Fruit fly (Drosophila melanogaster) whole organism, embryonic: Measurements from ENCODE around the gene CG13384.

Experiments used
- CG11093 ChIP-seq: fragments of 200-800 bp; sonication (Bioruptor generic); IDR thresholded peaks from 3 replicates; pipeline ENCODE4 v1.3.6; 2022; ENCODE audit warnings: missing biosample characterization, missing genetic modification characterization
- CG11696 ChIP-seq: fragments of 200-800 bp; sonication (Bioruptor generic); IDR thresholded peaks from 2 replicates; pipeline ENCODE4 v1.3.6; 2022; ENCODE audit warnings: missing biosample characterization, missing genetic modification characterization
- CG11723 ChIP-seq: fragments of 200-800 bp; sonication (Bioruptor generic); optimal IDR thresholded peaks from 2 replicates; lab custom pipeline; 2017; ENCODE audit warnings: missing biosample characterization, mild to moderate bottlenecking, missing genetic modification characterization
- CG12155 ChIP-seq: fragments of 200-800 bp; sonication (Bioruptor generic); optimal IDR thresholded peaks from 3 replicates; lab custom pipeline; 2016; ENCODE audit warnings: missing biosample characterization, missing genetic modification characterization
- CG12391 ChIP-seq: fragments of 200-800 bp; sonication (Bioruptor generic); optimal IDR thresholded peaks from 3 replicates; lab custom pipeline; 2018; ENCODE audit warnings: missing biosample characterization, mild to moderate bottlenecking, missing genetic modification characterization, moderate library complexity
- CG12942 ChIP-seq: fragments of 200-800 bp; sonication (Bioruptor generic); optimal IDR thresholded peaks from 3 replicates; lab custom pipeline; 2016; ENCODE audit warnings: missing biosample characterization, missing genetic modification characterization
- CG14860 ChIP-seq: fragments of 200-800 bp; sonication (Bioruptor generic); IDR thresholded peaks from 3 replicates; pipeline ENCODE4 v1.3.6; 2022; ENCODE audit warnings: missing biosample characterization, missing genetic modification characterization; ENCODE audit not compliant: partially characterized antibody
- CG1647 ChIP-seq: fragments of 200-800 bp; sonication (Bioruptor generic); optimal IDR thresholded peaks from 3 replicates; lab custom pipeline; 2016; ENCODE audit warnings: missing biosample characterization, missing genetic modification characterization
- CG17186 ChIP-seq: fragments of 200-800 bp; sonication (Bioruptor generic); optimal IDR thresholded peaks from 3 replicates; lab custom pipeline; 2017; ENCODE audit warnings: missing biosample characterization, missing genetic modification reagents, missing genetic modification characterization
- CG17361 ChIP-seq: fragments of 200-800 bp; sonication (Bioruptor generic); IDR thresholded peaks from 3 replicates; pipeline ENCODE4 v1.3.6; 2022; ENCODE audit warnings: missing biosample characterization, missing genetic modification characterization
- CG17568 ChIP-seq: fragments of 200-800 bp; sonication (Bioruptor generic); optimal IDR thresholded peaks from 2 replicates; lab custom pipeline; 2018; ENCODE audit warnings: missing biosample characterization, mild to moderate bottlenecking, missing genetic modification characterization, moderate library complexity
- CG17912 ChIP-seq: fragments of 200-800 bp; sonication (Bioruptor generic); optimal IDR thresholded peaks from 2 replicates; lab custom pipeline; 2018; ENCODE audit warnings: missing biosample characterization, mild to moderate bottlenecking, missing genetic modification characterization
- CG2712 ChIP-seq: fragments of 200-800 bp; optimal IDR thresholded peaks from 3 replicates; lab custom pipeline; 2019; ENCODE audit warnings: missing biosample characterization, mild to moderate bottlenecking, missing genetic modification characterization, moderate library complexity
- CG31224 ChIP-seq: fragments of 200-800 bp; sonication (Bioruptor generic); IDR thresholded peaks from 2 replicates; pipeline ENCODE4 v1.3.6; 2022; ENCODE audit warnings: missing biosample characterization, missing genetic modification characterization
- CG31441 ChIP-seq: fragments of 200-800 bp; sonication (Bioruptor generic); IDR thresholded peaks from 2 replicates; pipeline ENCODE4 v1.3.6; 2022; ENCODE audit warnings: missing biosample characterization, missing genetic modification characterization
- CG33557 ChIP-seq: fragments of 200-800 bp; sonication (Bioruptor generic); optimal IDR thresholded peaks from 2 replicates; lab custom pipeline; 2019; ENCODE audit warnings: missing biosample characterization, mild to moderate bottlenecking, missing genetic modification characterization, moderate library complexity
- CG4282 ChIP-seq: fragments of 200-800 bp; sonication (Bioruptor generic); optimal IDR thresholded peaks from 2 replicates; lab custom pipeline; 2016; ENCODE audit warnings: missing biosample characterization, missing genetic modification characterization
- CG7745 ChIP-seq: fragments of 200-800 bp; sonication (Bioruptor generic); optimal IDR thresholded peaks from 2 replicates; lab custom pipeline; 2018; ENCODE audit warnings: missing biosample characterization, mild to moderate bottlenecking, missing genetic modification characterization, moderate library complexity
- CG7963 ChIP-seq: fragments of 200-800 bp; sonication (Bioruptor generic); IDR thresholded peaks from 3 replicates; pipeline ENCODE4 v1.3.6; 2022; ENCODE audit warnings: missing biosample characterization, missing genetic modification characterization; ENCODE audit not compliant: partially characterized antibody
- CG8359 ChIP-seq: fragments of 200-800 bp; sonication (Bioruptor generic); optimal IDR thresholded peaks from 2 replicates; lab custom pipeline; 2017; ENCODE audit warnings: missing biosample characterization, mild to moderate bottlenecking, missing genetic modification characterization, borderline replicate concordance
- Dll ChIP-seq: fragments of 200-800 bp; sonication (Bioruptor generic); IDR thresholded peaks from 4 replicates; pipeline ENCODE4 v1.3.6; 2022; ENCODE audit warnings: missing biosample characterization, missing genetic modification characterization; ENCODE audit not compliant: partially characterized antibody
- Elba2 ChIP-seq: fragments of 200-800 bp; sonication (Bioruptor generic); optimal IDR thresholded peaks from 3 replicates; lab custom pipeline; 2016; ENCODE audit warnings: missing biosample characterization, missing genetic modification characterization
- Fer3 ChIP-seq: fragments of 200-800 bp; sonication (Bioruptor generic); optimal IDR thresholded peaks from 2 replicates; lab custom pipeline; 2018; ENCODE audit warnings: missing biosample characterization, mild to moderate bottlenecking, missing genetic modification characterization, moderate library complexity
- HLH3B ChIP-seq: fragments of 200-800 bp; sonication (Bioruptor generic); IDR thresholded peaks from 2 replicates; pipeline ENCODE4 v1.3.6; 2022; ENCODE audit warnings: missing biosample characterization, missing genetic modification characterization
- Hr39 ChIP-seq: fragments of >200 bp; optimal IDR thresholded peaks from 2 replicates; lab custom pipeline; 2017
- Mad ChIP-seq: fragments of 200-800 bp; sonication (Bioruptor generic); optimal IDR thresholded peaks from 2 replicates; lab custom pipeline; 2016; ENCODE audit warnings: missing biosample characterization, missing genetic modification characterization
- Opbp ChIP-seq: fragments of 200-800 bp; sonication (Bioruptor generic); IDR thresholded peaks from 3 replicates; pipeline ENCODE4 v1.3.6; 2022; ENCODE audit warnings: missing biosample characterization, missing genetic modification characterization; ENCODE audit not compliant: partially characterized antibody
- Ptx1 ChIP-seq: fragments of 200-800 bp; sonication (Bioruptor generic); IDR thresholded peaks from 2 replicates; pipeline ENCODE4 v1.3.6; 2022; ENCODE audit warnings: missing biosample characterization, missing genetic modification characterization
- Rfx ChIP-seq: fragments of 200-800 bp; sonication (Bioruptor generic); IDR thresholded peaks from 2 replicates; pipeline ENCODE4 v1.3.6; 2022; ENCODE audit warnings: missing biosample characterization, missing genetic modification characterization
- Ssrp ChIP-seq: fragments of 200-800 bp; sonication (Bioruptor generic); optimal IDR thresholded peaks from 2 replicates; lab custom pipeline; 2018; ENCODE audit warnings: missing biosample characterization, mild to moderate bottlenecking, missing genetic modification characterization, moderate library complexity
- Trl ChIP-seq, 3 experiments: fragments of >200 bp in 2 of 3; fragments of 200-800 bp in 1 of 3; sonication (Bioruptor generic) in 1 of 3; optimal IDR thresholded peaks; 2 replicates in 1 of 3; 3 replicates in 2 of 3; lab custom pipeline; 2016 to 2017; ENCODE audit warnings: missing biosample characterization in 1 of 3, missing genetic modification characterization in 1 of 3
- ap ChIP-seq: fragments of 200-800 bp; sonication (Bioruptor generic); IDR thresholded peaks from 2 replicates; pipeline ENCODE4 v1.3.6; 2022; ENCODE audit warnings: missing biosample characterization, missing genetic modification characterization
- ash1 ChIP-seq: fragments of 200-800 bp; sonication (Bioruptor generic); optimal IDR thresholded peaks from 2 replicates; lab custom pipeline; 2018; ENCODE audit warnings: missing biosample characterization, mild to moderate bottlenecking, missing genetic modification characterization
- ci ChIP-seq: fragments of 200-800 bp; sonication (Bioruptor generic); IDR thresholded peaks from 3 replicates; pipeline ENCODE4 v1.3.6; 2022; ENCODE audit warnings: missing biosample characterization, missing genetic modification characterization
- crol ChIP-seq: fragments of 200-800 bp; sonication (Bioruptor generic); IDR thresholded peaks from 2 replicates; pipeline ENCODE4 v1.3.6; 2022; ENCODE audit warnings: missing biosample characterization, missing genetic modification characterization
- dan ChIP-seq: fragments of 200-800 bp; sonication (Bioruptor generic); IDR thresholded peaks from 2 replicates; pipeline ENCODE4 v1.3.6; 2022; ENCODE audit warnings: missing biosample characterization, missing genetic modification characterization
- emc ChIP-seq: fragments of 200-800 bp; sonication (Bioruptor generic); optimal IDR thresholded peaks from 2 replicates; lab custom pipeline; 2016; ENCODE audit warnings: missing biosample characterization, missing genetic modification characterization
- ems ChIP-seq: fragments of 200-800 bp; sonication (Bioruptor generic); optimal IDR thresholded peaks from 3 replicates; lab custom pipeline; 2016; ENCODE audit warnings: missing biosample characterization, missing genetic modification characterization
- esg ChIP-seq: fragments of 200-800 bp; sonication (Bioruptor generic); conservative IDR thresholded peaks from 2 replicates; pipeline ENCODE4 v1.3.6; 2022; ENCODE audit warnings: missing biosample characterization, missing genetic modification characterization
- hbn ChIP-seq: fragments of 200-800 bp; sonication (Bioruptor generic); IDR thresholded peaks from 2 replicates; pipeline ENCODE4 v1.3.6; 2022; ENCODE audit warnings: missing biosample characterization, missing genetic modification characterization; ENCODE audit not compliant: partially characterized antibody
- jumu ChIP-seq: fragments of 200-800 bp; sonication (Bioruptor generic); optimal IDR thresholded peaks from 3 replicates; lab custom pipeline; 2016; ENCODE audit warnings: missing biosample characterization, missing genetic modification characterization
- knrl ChIP-seq: fragments of 200-800 bp; sonication (Bioruptor generic); IDR thresholded peaks from 3 replicates; pipeline ENCODE4 v1.3.6; 2022; ENCODE audit warnings: missing biosample characterization, missing genetic modification characterization; ENCODE audit not compliant: partially characterized antibody
- odd ChIP-seq: fragments of 200-800 bp; sonication (Bioruptor generic); optimal IDR thresholded peaks from 2 replicates; lab custom pipeline; 2017; ENCODE audit warnings: missing biosample characterization, mild to moderate bottlenecking, missing genetic modification characterization
- row ChIP-seq: fragments of 200-800 bp; sonication (Bioruptor generic); IDR thresholded peaks from 3 replicates; pipeline ENCODE4 v1.3.6; 2022; ENCODE audit warnings: missing biosample characterization, missing genetic modification characterization
- schlank ChIP-seq: fragments of 200-800 bp; sonication (Bioruptor generic); optimal IDR thresholded peaks from 2 replicates; lab custom pipeline; 2018; ENCODE audit warnings: missing biosample characterization, mild to moderate bottlenecking, missing genetic modification characterization
- usp ChIP-seq: fragments of >200 bp; optimal IDR thresholded peaks from 2 replicates; lab custom pipeline; 2017; ENCODE audit warnings: missing biosample characterization, missing genetic modification characterization
- z ChIP-seq: fragments of 200-800 bp; sonication (Bioruptor generic); IDR thresholded peaks from 3 replicates; pipeline ENCODE4 v1.3.6; 2022; ENCODE audit warnings: missing biosample characterization, missing genetic modification characterization

The CG13384 gene

DNA sequence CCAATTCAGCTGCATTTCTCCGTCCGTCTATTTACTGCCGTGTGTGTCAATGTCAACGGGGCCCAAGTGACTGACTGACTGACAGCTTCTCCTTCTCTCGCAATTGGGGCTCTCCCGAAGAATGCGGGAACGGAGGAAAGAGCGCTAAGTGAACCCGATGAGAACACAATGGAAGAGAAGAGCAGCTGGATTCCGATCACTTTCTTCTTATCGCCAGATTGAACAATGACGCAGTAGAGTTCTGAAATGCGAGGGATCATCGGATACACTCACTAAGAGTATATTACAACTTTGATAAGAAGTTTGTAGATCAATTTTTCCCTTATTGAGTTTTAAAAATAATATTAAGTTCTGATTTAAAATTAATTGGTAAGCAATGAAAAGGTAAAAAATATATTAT lies 27.3 kb downstream of the CG13384 start, which contains the start of gene Naglu (continued):
- 0 out of 2 replicates have a peak, but pooled peaks have one; percentile 6 for TF ChIP-seq Rfx (GFP tag; lab: Robert Waterston, UW)
- TF ChIP-seq row: 0 out of 3 replicates have a peak, but pooled peaks have one; percentile 10
- TF ChIP-seq crol: 0 out of 2 replicates have a peak, but pooled peaks have one; percentile 9
- peak in 1 of 2 experiments; percentile 52 for TF ChIP-seq Trl (optimal IDR thresholded peaks at IDR 0.05; lab: Kevin White, UChicago)
- no peak for TF ChIP-seq Trl (GFP tag; optimal IDR thresholded peaks at IDR 0.05; lab: Kevin White, UChicago)
- 0 out of 2 replicates have a peak, but pooled peaks have one; percentile 14 for TF ChIP-seq HLH3B
- TF ChIP-seq Hr39 (lab: Kevin White, UChicago): no peak
- no peak for TF ChIP-seq CG12155 (GFP tag; lab: Kevin White, UChicago)
- no peak for TF ChIP-seq dan (GFP tag; lab: Robert Waterston, UW)

- peak; percentile 76 for TF ChIP-seq CG17361 (GFP tag; lab: Robert Waterston, UW)
- no peak for TF ChIP-seq CG31441 (GFP tag; lab: Robert Waterston, UW)
- no peak for TF ChIP-seq emc (GFP tag; lab: Kevin White, UChicago)
- no peak for TF ChIP-seq odd (GFP tag; lab: Kevin White, UChicago)
- peak; percentile 24 for TF ChIP-seq CG17912 (GFP tag; lab: Kevin White, UChicago)
- TF ChIP-seq CG8359 (GFP tag; lab: Kevin White, UChicago): no peak
- TF ChIP-seq CG12391: peak; percentile 65
- TF ChIP-seq CG14860 (GFP tag; lab: Robert Waterston, UW): no peak
- no peak for TF ChIP-seq CG17568 (GFP tag; lab: Kevin White, UChicago)
- TF ChIP-seq CG11723 (GFP tag; lab: Kevin White, UChicago): no peak
- peak; percentile 43; the same call in 1 of the 3 replicates for TF ChIP-seq Opbp (GFP tag; lab: Robert Waterston, UW)
- no peak for TF ChIP-seq CG7745
- TF ChIP-seq Dll (GFP tag; lab: Robert Waterston, UW): no peak
- no peak for TF ChIP-seq Elba2 (GFP tag; lab: Kevin White, UChicago)
- TF ChIP-seq CG31224: 0 out of 2 replicates have a peak, but pooled peaks have one; percentile 28
- no peak for TF ChIP-seq ash1 (GFP tag; lab: Kevin White, UChicago)
- TF ChIP-seq CG1647 (GFP tag; lab: Kevin White, UChicago): no peak
- TF ChIP-seq hbn (GFP tag; lab: Robert Waterston, UW): no peak
- TF ChIP-seq schlank (tag; lab: Kevin White, UChicago): no peak
- no peak for TF ChIP-seq jumu
- TF ChIP-seq Ssrp: peak; percentile 37
- TF ChIP-seq Mad (GFP tag; lab: Kevin White, UChicago): no peak
- no peak for TF ChIP-seq ap (GFP tag; lab: Robert Waterston, UW)
- no peak for TF ChIP-seq CG11696 (GFP tag; lab: Robert Waterston, UW)
- peak; percentile 6 for TF ChIP-seq CG33557
- TF ChIP-seq esg (GFP tag; lab: Robert Waterston, UW): no peak
- no peak for TF ChIP-seq CG12942 (GFP tag; lab: Kevin White, UChicago)
- TF ChIP-seq CG17186 (GFP tag; lab: Kevin White, UChicago): no peak
- TF ChIP-seq ci (GFP tag; lab: Robert Waterston, UW): peak; percentile 49; the same call in 1 of the 3 replicates
- TF ChIP-seq Ptx1 (GFP tag; lab: Robert Waterston, UW): 0 out of 2 replicates have a peak, but pooled peaks have one; percentile 32
- TF ChIP-seq CG2712 (tag; lab: Kevin White, UChicago): peak; percentile 56
- TF ChIP-seq z (GFP tag; lab: Robert Waterston, UW): no peak
- no peak for TF ChIP-seq CG7963 (GFP tag; lab: Robert Waterston, UW)
- TF ChIP-seq ems (GFP tag; lab: Kevin White, UChicago): no peak
- no peak for TF ChIP-seq usp (GFP tag; lab: Kevin White, UChicago)
- no peak for TF ChIP-seq CG4282 (GFP tag; lab: Kevin White, UChicago)
- TF ChIP-seq knrl (GFP tag; lab: Robert Waterston, UW): no peak
- TF ChIP-seq Fer3: no peak
- TF ChIP-seq CG11093 (GFP tag; lab: Robert Waterston, UW): no peak
Measured at dm6 chr2L:8414887-8415883, 30.9 kb downstream of the CG13384 start, which contains the start of the genes CG13398 and Akap200. TSS of gene CG13398 (minus strand) at chr2L:8415256. TSS of gene Akap200 (plus strand) at chr2L:8415690.
